Worm (Caenorhabditis elegans) whole organism, L3 larva: ENCODE measurements around the gene dnj-15.
A peak's percentile ranks its signal among the peaks of the same experiment; 100 is the strongest.

Experiments used
- R02D3.7 ChIP-seq: fragments of 150-350 bp; optimal IDR thresholded peaks from 2 replicates; lab custom pipeline; 2014; ENCODE audit warnings: missing biosample characterization, missing genetic modification characterization
- ZK546.5 ChIP-seq: sonication (generic microtip); optimal IDR thresholded peaks from 2 replicates; lab custom pipeline; 2017; ENCODE audit warnings: missing biosample characterization, missing genetic modification characterization
- aly-2 ChIP-seq: fragments of 150-350 bp; optimal IDR thresholded peaks from 2 replicates; lab custom pipeline; 2014; ENCODE audit warnings: missing biosample characterization, missing genetic modification characterization
- ceh-16 ChIP-seq: sonication (generic microtip); optimal IDR thresholded peaks from 2 replicates; lab custom pipeline; 2017; ENCODE audit warnings: missing biosample characterization, missing genetic modification characterization
- ceh-28 ChIP-seq: fragments of 150-350 bp; optimal IDR thresholded peaks from 2 replicates; lab custom pipeline; 2014; ENCODE audit warnings: missing biosample characterization, missing genetic modification reagents, missing genetic modification characterization
- ceh-9 ChIP-seq: sonication (generic microtip); optimal IDR thresholded peaks from 2 replicates; lab custom pipeline; 2018; ENCODE audit warnings: missing biosample characterization, missing genetic modification characterization
- daf-12 ChIP-seq: fragments of 150-350 bp; optimal IDR thresholded peaks from 2 replicates; lab custom pipeline; 2014; ENCODE audit warnings: missing biosample characterization, missing genetic modification reagents, missing genetic modification characterization
- egl-27 ChIP-seq: sonication (generic microtip); optimal IDR thresholded peaks from 4 replicates; lab custom pipeline; 2017; ENCODE audit warnings: missing biosample characterization, missing genetic modification reagents, missing genetic modification characterization
- egl-5 ChIP-seq: fragments of 150-350 bp; optimal IDR thresholded peaks from 2 replicates; lab custom pipeline; 2017; ENCODE audit warnings: missing biosample characterization, missing genetic modification reagents, missing genetic modification characterization, inconsistent platforms
- elt-1 ChIP-seq: fragments of 150-350 bp; optimal IDR thresholded peaks from 2 replicates; lab custom pipeline; 2014; ENCODE audit warnings: missing biosample characterization, missing genetic modification characterization
- elt-2 ChIP-seq: sonication (generic microtip); optimal IDR thresholded peaks from 2 replicates; lab custom pipeline; 2016; ENCODE audit warnings: missing genetic modification reagents, mild to moderate bottlenecking, missing genetic modification characterization, missing compliant biosample characterization
- eor-1 ChIP-seq, 2 experiments: fragments of 150-350 bp; optimal IDR thresholded peaks; 2 replicates each; lab custom pipeline; 2014 to 2018; ENCODE audit warnings: missing biosample characterization in 2 of 2, missing genetic modification characterization in 2 of 2
- fos-1 ChIP-seq: fragments of 150-350 bp; optimal IDR thresholded peaks from 2 replicates; lab custom pipeline; 2014; ENCODE audit warnings: missing biosample characterization, missing genetic modification characterization
- hmg-11 ChIP-seq: sonication (generic microtip); optimal IDR thresholded peaks from 2 replicates; lab custom pipeline; 2016; ENCODE audit warnings: missing genetic modification characterization, missing compliant biosample characterization
- lin-15B ChIP-seq: fragments of 150-350 bp; optimal IDR thresholded peaks from 2 replicates; lab custom pipeline; 2014; ENCODE audit warnings: missing biosample characterization, missing genetic modification characterization
- nfya-1 ChIP-seq: sonication (generic microtip); optimal IDR thresholded peaks from 2 replicates; lab custom pipeline; 2017; ENCODE audit warnings: missing genetic modification characterization, mild to moderate bottlenecking, missing compliant biosample characterization, antibody characterized with exemption, moderate library complexity; ENCODE audit not compliant: insufficient read depth
- nhr-11 ChIP-seq: fragments of 150-350 bp; optimal IDR thresholded peaks from 2 replicates; lab custom pipeline; 2014; ENCODE audit warnings: missing biosample characterization, missing genetic modification characterization
- nhr-12 ChIP-seq: fragments of 150-350 bp; optimal IDR thresholded peaks from 2 replicates; lab custom pipeline; 2014; ENCODE audit warnings: missing biosample characterization, missing genetic modification characterization
- nhr-23 ChIP-seq: fragments of 150-350 bp; optimal IDR thresholded peaks from 2 replicates; lab custom pipeline; 2014; ENCODE audit warnings: missing biosample characterization, missing genetic modification reagents, missing genetic modification characterization
- nhr-25 ChIP-seq: sonication (generic microtip); optimal IDR thresholded peaks from 2 replicates; lab custom pipeline; 2017; ENCODE audit warnings: missing biosample characterization, missing genetic modification characterization
- nhr-28 ChIP-seq: fragments of 150-350 bp; optimal IDR thresholded peaks from 2 replicates; lab custom pipeline; 2014; ENCODE audit warnings: missing biosample characterization, missing genetic modification characterization
- nhr-43 ChIP-seq: sonication (generic microtip); optimal IDR thresholded peaks from 2 replicates; lab custom pipeline; 2016; ENCODE audit warnings: mild to moderate bottlenecking, missing genetic modification characterization, missing compliant biosample characterization; ENCODE audit not compliant: poor library complexity, severe bottlenecking
- nhr-67 ChIP-seq: fragments of 150-350 bp; optimal IDR thresholded peaks from 2 replicates; lab custom pipeline; 2014; ENCODE audit warnings: missing biosample characterization, missing genetic modification characterization
- nhr-77 ChIP-seq: fragments of 150-350 bp; optimal IDR thresholded peaks from 2 replicates; lab custom pipeline; 2014; ENCODE audit warnings: missing biosample characterization, missing genetic modification characterization
- sea-2 ChIP-seq: fragments of 150-350 bp; sonication (generic microtip); optimal IDR thresholded peaks from 4 replicates; lab custom pipeline; 2014; ENCODE audit warnings: missing biosample characterization, missing genetic modification reagents, missing genetic modification characterization
- skn-1 ChIP-seq: fragments of 150-350 bp; optimal IDR thresholded peaks from 2 replicates; lab custom pipeline; 2014; ENCODE audit warnings: missing biosample characterization, missing genetic modification characterization
- snpc-4 ChIP-seq: fragments of 150-350 bp; optimal IDR thresholded peaks from 2 replicates; lab custom pipeline; 2014; ENCODE audit warnings: missing biosample characterization, missing genetic modification characterization
- zag-1 ChIP-seq: fragments of 150-350 bp; optimal IDR thresholded peaks from 2 replicates; lab custom pipeline; 2014; ENCODE audit warnings: missing biosample characterization, missing genetic modification characterization
- ztf-4 ChIP-seq: fragments of 150-350 bp; optimal IDR thresholded peaks from 2 replicates; lab custom pipeline; 2014; ENCODE audit warnings: missing biosample characterization, missing genetic modification characterization

Gene dnj-15

DNA sequence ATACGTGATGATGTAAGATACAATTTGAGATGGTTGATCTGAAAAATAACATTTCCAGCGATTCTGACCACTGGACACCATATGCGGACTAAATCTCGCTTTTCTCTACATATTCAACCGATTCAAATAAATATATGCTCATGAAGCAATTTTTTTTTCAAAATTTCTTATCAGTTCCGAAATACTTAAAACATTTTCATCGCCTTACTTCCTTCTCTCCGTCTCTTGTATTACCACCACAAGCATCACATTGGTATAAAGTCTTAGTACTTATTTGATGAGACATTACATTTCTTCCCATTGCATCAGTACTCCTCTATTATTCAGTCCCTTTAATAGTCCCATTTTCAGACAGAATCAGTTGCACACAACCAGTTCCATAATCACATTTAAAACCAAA is 21.5 kb upstream of the dnj-15 start, which contains the start of gene K08D10.14:
Gene K08D10.14 (plus strand): TSS at position 301 of the 400 bp plus-strand sequence.
- TF ChIP-seq elt-2 (tag; lab: Kevin White, UChicago): peak; percentile 51
- TF ChIP-seq elt-1 (tag; lab: Kevin White, UChicago): no peak

- TF ChIP-seq ceh-28 (tag; lab: Kevin White, UChicago): no peak
- no peak for TF ChIP-seq daf-12 (tag; lab: Kevin White, UChicago)
- TF ChIP-seq skn-1 (tag; lab: Kevin White, UChicago): no peak
- no peak for TF ChIP-seq hmg-11 (tag; lab: Kevin White, UChicago)
- no peak for TF ChIP-seq ZK546.5 (tag; lab: Kevin White, UChicago)
- no peak for TF ChIP-seq nhr-28 (tag; lab: Kevin White, UChicago)
- TF ChIP-seq nfya-1 (tag; lab: Kevin White, UChicago): no peak
- TF ChIP-seq zag-1 (tag; lab: Kevin White, UChicago): no peak
- TF ChIP-seq nhr-25 (tag; lab: Kevin White, UChicago): no peak
- TF ChIP-seq ztf-4 (tag; lab: Kevin White, UChicago): no peak
- no peak for TF ChIP-seq nhr-67 (tag; lab: Kevin White, UChicago)
- no peak for TF ChIP-seq ceh-16 (tag; lab: Kevin White, UChicago)
- TF ChIP-seq eor-1 (tag; optimal IDR thresholded peaks at IDR 0.05; lab: Kevin White, UChicago): no peak
Measured at ce11 chrIV:4162121-4162520, 14.1 kb upstream of the dnj-15 start, which contains the start of gene scrm-5. Gene scrm-5, plus strand, starts transcription at chrIV:4162421.

DNA sequence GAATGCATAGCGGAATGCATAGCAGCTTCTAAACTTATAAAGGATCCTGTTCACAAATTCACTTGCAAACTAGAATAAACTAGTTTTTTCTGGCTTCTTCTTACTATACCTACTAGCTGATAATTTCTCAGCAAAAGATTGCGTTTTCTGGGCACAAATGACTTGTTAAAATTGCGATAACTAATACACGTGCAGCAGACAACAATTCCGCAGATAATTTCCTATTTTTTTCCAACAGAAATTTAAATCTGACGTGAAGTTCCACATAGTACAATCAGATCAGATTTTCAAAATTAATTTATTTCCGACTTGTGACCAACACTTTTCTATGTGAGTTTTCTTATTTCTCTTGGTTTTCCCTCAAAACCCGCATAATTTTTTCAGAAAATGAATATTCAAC is 11.8 kb upstream of the dnj-15 start, which contains the start of gene scrm-8:
Gene scrm-8 (plus strand): TSS at position 301 of the 400 bp plus-strand sequence.
- TF ChIP-seq R02D3.7 (tag; lab: Kevin White, UChicago): no peak

ce11 chrIV:4167296-4167695 is 8.9 kb upstream of the dnj-15 start:
- no peak for TF ChIP-seq ceh-9 (tag; lab: Kevin White, UChicago)
- TF ChIP-seq egl-27 (tag; lab: Kevin White, UChicago): no peak
- no peak for TF ChIP-seq aly-2 (tag; lab: Kevin White, UChicago)

- peak; percentile 75 for TF ChIP-seq snpc-4 (tag; lab: Kevin White, UChicago)
- peak; percentile 3 for TF ChIP-seq elt-2 (tag; lab: Kevin White, UChicago)
- peak; percentile 87 for TF ChIP-seq lin-15B
- TF ChIP-seq nhr-23 (tag; lab: Kevin White, UChicago): no peak
Measured at ce11 chrIV:4171531-4172163, 4.5 kb upstream of the dnj-15 start, which contains the start of the genes K08D10.13 and rnp-2. Gene K08D10.13, minus strand, starts transcription at chrIV:4171581. Gene rnp-2, plus strand, starts transcription at chrIV:4172076.

- no peak for TF ChIP-seq ceh-16 (tag; lab: Kevin White, UChicago)
- TF ChIP-seq nhr-12 (tag; lab: Kevin White, UChicago): no peak
- no peak for TF ChIP-seq lin-15B
- TF ChIP-seq nhr-11 (tag; lab: Kevin White, UChicago): no peak
- no peak for TF ChIP-seq skn-1 (tag; lab: Kevin White, UChicago)
- no peak for TF ChIP-seq nhr-77 (tag; lab: Kevin White, UChicago)
- no peak for TF ChIP-seq daf-12 (tag; lab: Kevin White, UChicago)
- TF ChIP-seq R02D3.7 (tag; lab: Kevin White, UChicago): no peak
- TF ChIP-seq, all 47 proteins: peak for 0
Measured at ce11 chrIV:4172242-4172641, 3.9 kb upstream of the dnj-15 start.

DNA sequence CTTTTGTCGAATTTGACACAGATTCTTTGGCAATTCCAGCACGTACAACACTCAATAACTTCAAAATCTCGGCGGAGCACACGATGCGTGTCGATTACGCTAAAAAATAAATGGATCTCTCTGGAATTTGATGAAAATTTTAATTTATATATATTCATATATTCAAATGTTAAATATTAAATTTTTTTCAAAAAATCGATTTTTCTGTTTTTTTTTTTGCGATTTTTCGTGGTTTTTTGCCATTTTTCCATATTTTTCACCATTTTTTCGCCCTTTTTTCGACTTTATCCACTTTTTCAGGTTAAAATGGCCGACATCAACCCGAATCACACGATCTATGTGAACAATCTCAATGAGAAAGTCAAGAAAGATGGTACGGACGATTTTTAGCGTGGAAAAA is 2.4 kb upstream of the dnj-15 start, which contains the start of gene rnp-3:
Gene rnp-3 (plus strand): TSS at position 301 of the 400 bp plus-strand sequence.
- TF ChIP-seq egl-5 (tag; lab: Kevin White, UChicago): no peak
- no peak for TF ChIP-seq elt-1 (tag; lab: Kevin White, UChicago)
- no peak for TF ChIP-seq daf-12 (tag; lab: Kevin White, UChicago)
- TF ChIP-seq nhr-43 (tag; lab: Kevin White, UChicago): no peak
- TF ChIP-seq zag-1 (tag; lab: Kevin White, UChicago): no peak
- TF ChIP-seq fos-1 (tag; lab: Kevin White, UChicago): no peak
- TF ChIP-seq sea-2 (GFP tag; lab: Kevin White, UChicago): no peak
- no peak for TF ChIP-seq snpc-4 (tag; lab: Kevin White, UChicago)
- no peak for TF ChIP-seq elt-2 (tag; lab: Kevin White, UChicago)
- TF ChIP-seq nhr-28 (tag; lab: Kevin White, UChicago): no peak
